Worm (Caenorhabditis elegans): ENCODE results near the gene mecr-1.

mecr-1 gene

DNA sequence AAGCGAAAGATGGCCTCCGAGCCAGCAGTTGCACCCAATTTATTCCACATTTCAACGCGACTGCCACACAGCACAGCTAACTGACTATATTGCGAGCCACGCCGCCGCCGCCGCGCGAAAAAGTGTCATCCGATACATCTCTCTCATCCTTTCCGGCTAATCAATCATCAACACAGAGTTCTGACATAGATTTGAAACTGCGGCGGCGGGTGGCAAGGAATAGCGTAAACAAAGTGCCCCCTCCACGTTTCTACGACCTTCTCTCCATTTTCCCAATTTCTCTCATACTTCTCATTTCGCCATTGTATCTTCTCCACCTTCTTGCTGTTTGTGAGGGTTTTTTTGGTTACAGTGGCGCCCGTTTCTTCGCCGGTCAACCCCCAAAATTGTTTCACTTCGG lies 2.2 kb upstream of the mecr-1 start (continued):
- TF ChIP-seq ztf-11 (tag; optimal IDR thresholded peaks at IDR 0.05): no peak
- peak; percentile 74 for TF ChIP-seq nhr-85 (tag)
- no peak for TF ChIP-seq skn-1 (tag; optimal IDR thresholded peaks at IDR 0.05)
- TF ChIP-seq lin-13 (GFP tag; optimal IDR thresholded peaks at IDR 0.05): no peak
- TF ChIP-seq xbp-1 (tag; optimal IDR thresholded peaks at IDR 0.05): no peak
- no peak for TF ChIP-seq aha-1 (tag; optimal IDR thresholded peaks at IDR 0.05)
- peak in 1 of 2 experiments; percentile 64 for TF ChIP-seq mdl-1 (tag; optimal IDR thresholded peaks at IDR 0.05)
- no peak for TF ChIP-seq ztf-4 (tag; optimal IDR thresholded peaks at IDR 0.05)
- TF ChIP-seq hpl-2 (GFP tag; optimal IDR thresholded peaks at IDR 0.05): no peak
- peak; percentile 5 for TF ChIP-seq snpc-4 (tag; optimal IDR thresholded peaks at IDR 0.05)
- no peak for TF ChIP-seq hlh-4 (tag; optimal IDR thresholded peaks at IDR 0.05)
- TF ChIP-seq fkh-10 (GFP tag; optimal IDR thresholded peaks at IDR 0.05): no peak
- peak in 1 of 6 experiments; percentile 27 for TF ChIP-seq elt-3 (tag; optimal IDR thresholded peaks at IDR 0.05)
- TF ChIP-seq lin-14 (GFP tag; optimal IDR thresholded peaks at IDR 0.05): peak; percentile 92
- no peak for TF ChIP-seq Y116A8C.19 (tag; optimal IDR thresholded peaks at IDR 0.05; ENCODE audit: borderline replicate concordance)
- no peak for TF ChIP-seq lir-3 (tag; optimal IDR thresholded peaks at IDR 0.05; ENCODE audit: poor library complexity)
- TF ChIP-seq efl-3 (GFP tag; optimal IDR thresholded peaks at IDR 0.05): no peak
- TF ChIP-seq dsc-1 (tag; optimal IDR thresholded peaks at IDR 0.05): no peak
- TF ChIP-seq isw-1 (GFP tag; IDR thresholded peaks at IDR 0.05): no peak
- no peak for TF ChIP-seq mep-1 (tag; optimal IDR thresholded peaks at IDR 0.05)
- TF ChIP-seq ceh-82 (tag; optimal IDR thresholded peaks at IDR 0.05): peak in 1 of 3 experiments; percentile 1
- no peak for TF ChIP-seq aly-2 (tag; optimal IDR thresholded peaks at IDR 0.05)
- TF ChIP-seq jun-1 (tag; optimal IDR thresholded peaks at IDR 0.05): no peak
- no peak for TF ChIP-seq sptf-1 (tag; optimal IDR thresholded peaks at IDR 0.05)
- no peak for TF ChIP-seq ceh-8 (GFP tag; optimal IDR thresholded peaks at IDR 0.05)
- TF ChIP-seq ceh-88 (GFP tag; IDR thresholded peaks at IDR 0.05): no peak
- no peak for TF ChIP-seq lin-39 (tag; optimal IDR thresholded peaks at IDR 0.05)
- no peak for TF ChIP-seq unc-62 (GFP tag; optimal IDR thresholded peaks at IDR 0.05)
- peak; percentile 25 for TF ChIP-seq irx-1 (tag; optimal IDR thresholded peaks at IDR 0.05)
- TF ChIP-seq lsy-2 (tag; optimal IDR thresholded peaks at IDR 0.05): peak in 1 of 2 experiments; percentile 28
- no peak for TF ChIP-seq F16B12.6 (tag; optimal IDR thresholded peaks at IDR 0.05)
- no peak for TF ChIP-seq nhr-76 (tag; optimal IDR thresholded peaks at IDR 0.05)
- peak; percentile 41 for TF ChIP-seq rnt-1 (tag; optimal IDR thresholded peaks at IDR 0.05)
- TF ChIP-seq unc-86 (tag; optimal IDR thresholded peaks at IDR 0.05): no peak
- peak; percentile 61 for TF ChIP-seq snu-23 (GFP tag; optimal IDR thresholded peaks at IDR 0.05)
- no peak for TF ChIP-seq alr-1 (tag; optimal IDR thresholded peaks at IDR 0.05; ENCODE audit: borderline replicate concordance)
- TF ChIP-seq nhr-20 (tag; optimal IDR thresholded peaks at IDR 0.05): peak; percentile 46
- TF ChIP-seq nhr-84 (tag; optimal IDR thresholded peaks at IDR 0.05): no peak
- TF ChIP-seq ama-1 (optimal IDR thresholded peaks at IDR 0.05): no peak

DNA sequence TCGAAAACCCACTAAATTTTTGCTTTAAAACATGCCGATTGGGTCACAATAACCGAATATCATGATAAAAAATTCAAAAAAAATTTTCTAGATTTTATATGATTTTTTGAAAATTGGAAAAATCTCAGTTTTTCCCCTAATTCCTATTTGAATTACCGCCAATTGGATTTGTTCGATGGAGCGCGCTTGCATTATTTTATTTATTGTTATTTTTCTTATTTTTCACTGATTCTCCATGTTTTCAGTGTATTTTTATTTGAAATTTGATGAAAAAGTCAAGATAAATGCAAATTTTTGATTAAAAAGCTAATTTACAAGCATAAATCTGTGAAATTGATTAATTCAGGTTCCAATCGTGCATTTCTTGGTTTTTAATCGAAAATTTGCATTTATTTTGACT lies 970 bp upstream of the mecr-1 start:
- no peak for TF ChIP-seq rnt-1 (tag; optimal IDR thresholded peaks at IDR 0.05)
- no peak for TF ChIP-seq hlh-4 (tag; optimal IDR thresholded peaks at IDR 0.05)
- no peak for TF ChIP-seq egl-13 (tag; optimal IDR thresholded peaks at IDR 0.05)
- TF ChIP-seq ceh-82 (tag; optimal IDR thresholded peaks at IDR 0.05): no peak
- no peak for TF ChIP-seq sup-37 (GFP tag; optimal IDR thresholded peaks at IDR 0.05)
- no peak for TF ChIP-seq fkh-8 (tag; optimal IDR thresholded peaks at IDR 0.05)
- no peak for TF ChIP-seq hpl-2 (GFP tag; optimal IDR thresholded peaks at IDR 0.05)
- TF ChIP-seq unc-98 (GFP tag; IDR thresholded peaks at IDR 0.05): no peak
- no peak for TF ChIP-seq efl-1 (optimal IDR thresholded peaks at IDR 0.05)
- TF ChIP-seq efl-1 (GFP tag; optimal IDR thresholded peaks at IDR 0.05 in 1 of 2): peak; percentile 48 to 94
- TF ChIP-seq alr-1 (tag; optimal IDR thresholded peaks at IDR 0.05; ENCODE audit: borderline replicate concordance): no peak
- no peak for TF ChIP-seq fkh-10 (GFP tag; optimal IDR thresholded peaks at IDR 0.05)
- TF ChIP-seq dpl-1 (GFP tag; optimal IDR thresholded peaks at IDR 0.05): peak in 1 of 3 experiments; percentile 3
